Fruit fly (Drosophila melanogaster): ENCODE measurements around the gene CG9806.

The CG9806 gene

DNA sequence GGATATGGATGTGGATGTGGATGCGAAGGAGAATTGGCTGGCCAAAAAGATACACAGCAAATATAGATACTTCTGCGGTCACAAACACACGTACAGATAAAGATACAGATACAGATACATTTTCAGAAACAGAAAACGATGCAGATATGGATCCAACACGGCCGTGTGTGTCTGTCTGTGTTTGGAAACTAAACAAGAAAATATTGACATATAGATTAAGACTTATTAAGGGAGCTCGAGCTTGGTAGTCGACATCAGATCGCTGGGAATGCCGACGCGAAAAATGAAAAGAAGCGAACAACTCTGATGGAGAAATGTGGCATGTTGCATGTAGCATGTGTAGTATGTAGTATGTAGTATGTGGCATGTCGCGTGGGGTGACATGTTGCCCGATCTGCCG is 44.8 kb downstream of the CG9806 start (continued):
- TF ChIP-seq CG43689 (GFP tag; IDR thresholded peaks at IDR 0.05) (no peak), crp (GFP tag; optimal IDR thresholded peaks at IDR 0.05) (no peak), Spps (tag; optimal IDR thresholded peaks at IDR 0.05) (no peak), CG4424 (GFP tag; optimal IDR thresholded peaks at IDR 0.05) (peak; percentile 7), Sox102F (GFP tag; optimal IDR thresholded peaks at IDR 0.05) (peak; percentile 13), Hr51 (GFP tag; optimal IDR thresholded peaks at IDR 0.05) (no peak), run (tag; optimal IDR thresholded peaks at IDR 0.05) (peak; percentile 41), dm (GFP tag; optimal IDR thresholded peaks at IDR 0.05) (no peak), CG11247 (GFP tag; IDR thresholded peaks at IDR 0.05) (no peak), otp (GFP tag; IDR thresholded peaks at IDR 0.05) (0 out of 3 replicates have a peak, but pooled peaks have one; percentile 21), CG8944 (GFP tag; optimal IDR thresholded peaks at IDR 0.05) (no peak), zen (tag; optimal IDR thresholded peaks at IDR 0.05) (no peak), pzg (GFP tag; optimal IDR thresholded peaks at IDR 0.05) (no peak), Mrtf (GFP tag; IDR thresholded peaks at IDR 0.05) (no peak), stwl (tag; optimal IDR thresholded peaks at IDR 0.05) (no peak), Lhr (GFP tag; optimal IDR thresholded peaks at IDR 0.05) (peak; percentile 12), cg (GFP tag; optimal IDR thresholded peaks at IDR 0.05) (peak; percentile 24), hth (optimal IDR thresholded peaks at IDR 0.05) (no peak), CG13424 (tag; optimal IDR thresholded peaks at IDR 0.05) (peak; percentile 23), Tbp (GFP tag; optimal IDR thresholded peaks at IDR 0.05) (no peak), bbx (GFP tag; IDR thresholded peaks at IDR 0.05; ENCODE audit: partially characterized antibody) (no peak), sr (GFP tag; IDR thresholded peaks at IDR 0.05) (no peak), CG15514 (GFP tag; optimal IDR thresholded peaks at IDR 0.05) (no peak), Chrac-16 (GFP tag; optimal IDR thresholded peaks at IDR 0.05) (no peak), zfh1 (GFP tag; IDR thresholded peaks at IDR 0.05) (no peak), CkIIα-i1 (GFP tag; IDR thresholded peaks at IDR 0.05) (no peak), Deaf1 (tag; optimal IDR thresholded peaks at IDR 0.05) (no peak), H2.0 (GFP tag; IDR thresholded peaks at IDR 0.05) (no peak), CG7357 (GFP tag; IDR thresholded peaks at IDR 0.05) (no peak), CG11456 (GFP tag; IDR thresholded peaks at IDR 0.05) (no peak), row (GFP tag; IDR thresholded peaks at IDR 0.05) (no peak), CG3281 (GFP tag; optimal IDR thresholded peaks at IDR 0.05) (peak; percentile 33), grau (tag; optimal IDR thresholded peaks at IDR 0.05) (no peak), Bteb2 (GFP tag; optimal IDR thresholded peaks at IDR 0.05) (no peak), crc (GFP tag; optimal IDR thresholded peaks at IDR 0.05) (no peak), CG6654 (GFP tag; optimal IDR thresholded peaks at IDR 0.05) (no peak), CG9215 (GFP tag; IDR thresholded peaks at IDR 0.05) (no peak), jigr1 (GFP tag; IDR thresholded peaks at IDR 0.05) (no peak), al (GFP tag; IDR thresholded peaks at IDR 0.05) (no peak), maf-S (GFP tag; optimal IDR thresholded peaks at IDR 0.05) (no peak), mld (GFP tag; IDR thresholded peaks at IDR 0.05; ENCODE audit: partially characterized antibody) (no peak), da (GFP tag; optimal IDR thresholded peaks at IDR 0.05) (no peak), CG7745 (tag; optimal IDR thresholded peaks at IDR 0.05) (no peak), ci (GFP tag; IDR thresholded peaks at IDR 0.05) (0 out of 3 replicates have a peak, but pooled peaks have one; percentile 37), sim (GFP tag; IDR thresholded peaks at IDR 0.05) (0 out of 2 replicates have a peak, but pooled peaks have one; percentile 6), Ssrp (tag; optimal IDR thresholded peaks at IDR 0.05) (no peak), sc (optimal IDR thresholded peaks at IDR 0.05) (no peak), sc (GFP tag; optimal IDR thresholded peaks at IDR 0.05) (peak; percentile 41), Fer1 (GFP tag; optimal IDR thresholded peaks at IDR 0.05) (peak; percentile 19), toy (GFP tag; IDR thresholded peaks at IDR 0.05) (no peak), kni (GFP tag; optimal IDR thresholded peaks at IDR 0.05) (no peak), CG7963 (GFP tag; IDR thresholded peaks at IDR 0.05; ENCODE audit: partially characterized antibody) (no peak)
